Fruit fly (Drosophila melanogaster) whole organism, embryonic: ENCODE measurements around the gene CG7298.

Experiments used
- CG10979 ChIP-seq: fragments of 200-800 bp; sonication (Bioruptor generic); optimal IDR thresholded peaks from 2 replicates; lab custom pipeline; 2018; ENCODE audit warnings: missing biosample characterization, mild to moderate bottlenecking, missing genetic modification characterization, moderate library complexity
- CG11560 ChIP-seq: fragments of 200-800 bp; sonication (Bioruptor generic); IDR thresholded peaks from 3 replicates; pipeline ENCODE4 v1.3.6; 2022; ENCODE audit warnings: missing biosample characterization, missing genetic modification characterization
- CG12769 ChIP-seq: fragments of 200-800 bp; sonication (Bioruptor generic); optimal IDR thresholded peaks from 2 replicates; lab custom pipeline; 2019; ENCODE audit warnings: missing biosample characterization, mild to moderate bottlenecking, missing genetic modification characterization, moderate library complexity
- CG14441 ChIP-seq: fragments of 200-800 bp; sonication (Bioruptor generic); IDR thresholded peaks from 2 replicates; pipeline ENCODE4 v1.3.6; 2022; ENCODE audit warnings: missing biosample characterization, missing genetic modification characterization
- CG17186 ChIP-seq: fragments of 200-800 bp; sonication (Bioruptor generic); optimal IDR thresholded peaks from 3 replicates; lab custom pipeline; 2017; ENCODE audit warnings: missing biosample characterization, missing genetic modification reagents, missing genetic modification characterization
- CG18262 ChIP-seq: fragments of 200-800 bp; optimal IDR thresholded peaks from 3 replicates; lab custom pipeline; 2019; ENCODE audit warnings: missing biosample characterization, mild to moderate bottlenecking, missing genetic modification characterization, moderate library complexity
- CG2120 ChIP-seq: fragments of 200-800 bp; sonication (Bioruptor generic); optimal IDR thresholded peaks from 3 replicates; lab custom pipeline; 2016; ENCODE audit warnings: missing biosample characterization, missing genetic modification characterization
- CG2199 ChIP-seq: fragments of 200-800 bp; sonication (Bioruptor generic); IDR thresholded peaks from 3 replicates; pipeline ENCODE4 v1.3.6; 2022; ENCODE audit warnings: missing biosample characterization, missing genetic modification characterization
- CG2678 ChIP-seq: fragments of 200-800 bp; sonication (Bioruptor generic); optimal IDR thresholded peaks from 3 replicates; lab custom pipeline; 2019; ENCODE audit warnings: missing biosample characterization, mild to moderate bottlenecking, missing genetic modification characterization, moderate library complexity
- CG2712 ChIP-seq: fragments of 200-800 bp; optimal IDR thresholded peaks from 3 replicates; lab custom pipeline; 2019; ENCODE audit warnings: missing biosample characterization, mild to moderate bottlenecking, missing genetic modification characterization, moderate library complexity
- CG30020 ChIP-seq: fragments of 200-800 bp; optimal IDR thresholded peaks from 2 replicates; lab custom pipeline; 2019; ENCODE audit warnings: missing biosample characterization, mild to moderate bottlenecking, missing genetic modification characterization, moderate library complexity
- CG30431 ChIP-seq: fragments of 200-800 bp; sonication (Bioruptor generic); optimal IDR thresholded peaks from 2 replicates; lab custom pipeline; 2017; ENCODE audit warnings: missing biosample characterization, missing genetic modification characterization
- CG6175 ChIP-seq: fragments of 200-800 bp; sonication (Bioruptor generic); IDR thresholded peaks from 3 replicates; pipeline ENCODE4 v1.3.6; 2022; ENCODE audit warnings: missing biosample characterization, missing genetic modification characterization
- CG6254 ChIP-seq: fragments of 200-800 bp; sonication (Bioruptor generic); optimal IDR thresholded peaks from 3 replicates; lab custom pipeline; 2017; ENCODE audit warnings: mild to moderate bottlenecking, missing biosample characterization, missing genetic modification reagents, missing genetic modification characterization
- CG6813 ChIP-seq: fragments of 200-800 bp; sonication (Bioruptor generic); optimal IDR thresholded peaks from 2 replicates; lab custom pipeline; 2017; ENCODE audit warnings: missing biosample characterization, missing genetic modification characterization, mild to moderate bottlenecking, moderate library complexity, missing genetic modification reagents
- CG8388 ChIP-seq: fragments of 200-800 bp; sonication (Bioruptor generic); optimal IDR thresholded peaks from 2 replicates; lab custom pipeline; 2019; ENCODE audit warnings: missing biosample characterization, mild to moderate bottlenecking, missing genetic modification characterization, moderate library complexity
- CG8765 ChIP-seq: fragments of 200-800 bp; sonication (Bioruptor generic); IDR thresholded peaks from 2 replicates; pipeline ENCODE4 v1.3.6; 2022; ENCODE audit warnings: missing biosample characterization, missing genetic modification characterization
- Dll ChIP-seq: fragments of 200-800 bp; sonication (Bioruptor generic); IDR thresholded peaks from 4 replicates; pipeline ENCODE4 v1.3.6; 2022; ENCODE audit warnings: missing biosample characterization, missing genetic modification characterization; ENCODE audit not compliant: partially characterized antibody
- Eip74EF ChIP-seq, 2 experiments: fragments of 200-800 bp in 1 of 2; fragments of >200 bp in 1 of 2; sonication (Bioruptor generic) in 1 of 2; optimal IDR thresholded peaks; 2 replicates each; lab custom pipeline; 2017 to 2019; ENCODE audit warnings: missing biosample characterization in 2 of 2, missing genetic modification characterization in 2 of 2, mild to moderate bottlenecking in 1 of 2, moderate library complexity in 1 of 2
- HLH54F ChIP-seq: fragments of 200-800 bp; sonication (Bioruptor generic); optimal IDR thresholded peaks from 3 replicates; lab custom pipeline; 2016; ENCODE audit warnings: missing biosample characterization, missing genetic modification characterization
- Hand ChIP-seq: fragments of 200-800 bp; sonication (Bioruptor generic); optimal IDR thresholded peaks from 2 replicates; lab custom pipeline; 2017; ENCODE audit warnings: mild to moderate bottlenecking, missing biosample characterization, missing genetic modification reagents, missing genetic modification characterization
- Hr78 ChIP-seq, 2 experiments: fragments of 200-800 bp in 1 of 2; fragments of >200 bp in 1 of 2; sonication (Bioruptor generic) in 1 of 2; optimal IDR thresholded peaks; 2 replicates each; lab custom pipeline; 2017 to 2019; ENCODE audit warnings: missing biosample characterization in 2 of 2, missing genetic modification characterization in 2 of 2, mild to moderate bottlenecking in 1 of 2, moderate library complexity in 1 of 2
- Hsf ChIP-seq: fragments of 200-800 bp; sonication (Bioruptor generic); optimal IDR thresholded peaks from 3 replicates; lab custom pipeline; 2016; ENCODE audit warnings: missing biosample characterization, missing genetic modification characterization
- Max ChIP-seq: fragments of 200-800 bp; sonication (Bioruptor generic); optimal IDR thresholded peaks from 2 replicates; lab custom pipeline; 2016; ENCODE audit warnings: missing biosample characterization, mild to moderate bottlenecking, missing genetic modification characterization
- Med ChIP-seq: fragments of 200-800 bp; sonication (Bioruptor generic); peaks from one replicate; lab custom pipeline; 2016; ENCODE audit warnings: missing biosample characterization, missing genetic modification characterization, mild to moderate bottlenecking, inconsistent platforms, moderate library complexity
- Meics ChIP-seq: fragments of 200-800 bp; sonication (Bioruptor generic); optimal IDR thresholded peaks from 2 replicates; lab custom pipeline; 2017; ENCODE audit warnings: missing biosample characterization, mild to moderate bottlenecking, missing genetic modification characterization
- NfI ChIP-seq: fragments of 200-800 bp; sonication (Bioruptor generic); optimal IDR thresholded peaks from 3 replicates; lab custom pipeline; 2018; ENCODE audit warnings: missing biosample characterization, mild to moderate bottlenecking, missing genetic modification characterization, moderate library complexity
- ap ChIP-seq: fragments of 200-800 bp; sonication (Bioruptor generic); IDR thresholded peaks from 2 replicates; pipeline ENCODE4 v1.3.6; 2022; ENCODE audit warnings: missing biosample characterization, missing genetic modification characterization
- ase ChIP-seq: fragments of 200-800 bp; sonication (Bioruptor generic); IDR thresholded peaks from 3 replicates; pipeline ENCODE4 v1.3.6; 2022; ENCODE audit warnings: missing biosample characterization, missing genetic modification characterization
- corto ChIP-seq: fragments of 200-800 bp; sonication (Bioruptor generic); optimal IDR thresholded peaks from 2 replicates; lab custom pipeline; 2016; ENCODE audit warnings: missing biosample characterization, mild to moderate bottlenecking, missing genetic modification characterization, moderate library complexity
- croc ChIP-seq: fragments of 200-800 bp; sonication (Bioruptor generic); conservative IDR thresholded peaks from 3 replicates; pipeline ENCODE4 v1.3.6; 2022; ENCODE audit warnings: missing biosample characterization, missing genetic modification characterization
- dmrt99B ChIP-seq: fragments of 200-800 bp; sonication (Bioruptor generic); optimal IDR thresholded peaks from 2 replicates; lab custom pipeline; 2018; ENCODE audit warnings: missing biosample characterization, mild to moderate bottlenecking, missing genetic modification characterization, moderate library complexity
- ftz-f1 ChIP-seq: fragments of 200-800 bp; sonication (Bioruptor generic); optimal IDR thresholded peaks from 2 replicates; lab custom pipeline; 2016; ENCODE audit warnings: missing biosample characterization, missing genetic modification characterization
- gcm ChIP-seq: fragments of 200-800 bp; sonication (Bioruptor generic); optimal IDR thresholded peaks from 2 replicates; lab custom pipeline; 2019; ENCODE audit warnings: missing biosample characterization, mild to moderate bottlenecking, missing genetic modification characterization, moderate library complexity
- gem ChIP-seq: fragments of 200-800 bp; sonication (Bioruptor generic); optimal IDR thresholded peaks from 2 replicates; lab custom pipeline; 2019; ENCODE audit warnings: missing biosample characterization, mild to moderate bottlenecking, missing genetic modification characterization, moderate library complexity
- grn ChIP-seq: fragments of 200-800 bp; sonication (Bioruptor generic); optimal IDR thresholded peaks from 3 replicates; lab custom pipeline; 2017; ENCODE audit warnings: missing biosample characterization, missing genetic modification characterization
- gsb-n ChIP-seq: fragments of 200-800 bp; sonication (Bioruptor generic); optimal IDR thresholded peaks from 3 replicates; lab custom pipeline; 2018; ENCODE audit warnings: missing biosample characterization, mild to moderate bottlenecking, missing genetic modification characterization
- insv ChIP-seq, 2 experiments: fragments of 200-800 bp; sonication (Bioruptor generic); optimal IDR thresholded peaks; 3 replicates each; lab custom pipeline; 2016 to 2018; ENCODE audit warnings: missing biosample characterization in 2 of 2, missing genetic modification characterization in 2 of 2
- jigr1 ChIP-seq: fragments of 200-800 bp; sonication (Bioruptor generic); IDR thresholded peaks from 3 replicates; pipeline ENCODE4 v1.3.6; 2022; ENCODE audit warnings: missing biosample characterization, missing genetic modification characterization
- nerfin-1 ChIP-seq: fragments of 200-800 bp; sonication (Bioruptor generic); optimal IDR thresholded peaks from 3 replicates; lab custom pipeline; 2019; ENCODE audit warnings: missing biosample characterization, mild to moderate bottlenecking, missing genetic modification characterization, moderate library complexity
- nmo ChIP-seq: fragments of 200-800 bp; sonication (Bioruptor generic); optimal IDR thresholded peaks from 2 replicates; lab custom pipeline; 2018; ENCODE audit warnings: missing biosample characterization, mild to moderate bottlenecking, missing genetic modification characterization, moderate library complexity
- oc ChIP-seq: fragments of 200-800 bp; sonication (Bioruptor generic); optimal IDR thresholded peaks from 2 replicates; lab custom pipeline; 2018; ENCODE audit warnings: missing biosample characterization, mild to moderate bottlenecking, missing genetic modification characterization, moderate library complexity
- p53 ChIP-seq: fragments of 200-800 bp; sonication (Bioruptor generic); optimal IDR thresholded peaks from 2 replicates; lab custom pipeline; 2016; ENCODE audit warnings: missing biosample characterization, missing genetic modification characterization
- sd ChIP-seq: fragments of 200-800 bp; sonication (Bioruptor generic); optimal IDR thresholded peaks from 3 replicates; lab custom pipeline; 2018; ENCODE audit warnings: missing biosample characterization, mild to moderate bottlenecking, missing genetic modification characterization, moderate library complexity
- sens-2 ChIP-seq: fragments of 200-800 bp; sonication (Bioruptor generic); IDR thresholded peaks from 2 replicates; pipeline ENCODE4 v1.3.6; 2022; ENCODE audit warnings: missing biosample characterization, missing genetic modification characterization
- sug ChIP-seq: fragments of 200-800 bp; optimal IDR thresholded peaks from 2 replicates; lab custom pipeline; 2019; ENCODE audit warnings: missing biosample characterization, mild to moderate bottlenecking, missing genetic modification characterization, moderate library complexity
- wek ChIP-seq: fragments of 200-800 bp; sonication (Bioruptor generic); optimal IDR thresholded peaks from 3 replicates; lab custom pipeline; 2018; ENCODE audit warnings: missing biosample characterization, mild to moderate bottlenecking, missing genetic modification characterization, moderate library complexity

The CG7298 gene

DNA sequence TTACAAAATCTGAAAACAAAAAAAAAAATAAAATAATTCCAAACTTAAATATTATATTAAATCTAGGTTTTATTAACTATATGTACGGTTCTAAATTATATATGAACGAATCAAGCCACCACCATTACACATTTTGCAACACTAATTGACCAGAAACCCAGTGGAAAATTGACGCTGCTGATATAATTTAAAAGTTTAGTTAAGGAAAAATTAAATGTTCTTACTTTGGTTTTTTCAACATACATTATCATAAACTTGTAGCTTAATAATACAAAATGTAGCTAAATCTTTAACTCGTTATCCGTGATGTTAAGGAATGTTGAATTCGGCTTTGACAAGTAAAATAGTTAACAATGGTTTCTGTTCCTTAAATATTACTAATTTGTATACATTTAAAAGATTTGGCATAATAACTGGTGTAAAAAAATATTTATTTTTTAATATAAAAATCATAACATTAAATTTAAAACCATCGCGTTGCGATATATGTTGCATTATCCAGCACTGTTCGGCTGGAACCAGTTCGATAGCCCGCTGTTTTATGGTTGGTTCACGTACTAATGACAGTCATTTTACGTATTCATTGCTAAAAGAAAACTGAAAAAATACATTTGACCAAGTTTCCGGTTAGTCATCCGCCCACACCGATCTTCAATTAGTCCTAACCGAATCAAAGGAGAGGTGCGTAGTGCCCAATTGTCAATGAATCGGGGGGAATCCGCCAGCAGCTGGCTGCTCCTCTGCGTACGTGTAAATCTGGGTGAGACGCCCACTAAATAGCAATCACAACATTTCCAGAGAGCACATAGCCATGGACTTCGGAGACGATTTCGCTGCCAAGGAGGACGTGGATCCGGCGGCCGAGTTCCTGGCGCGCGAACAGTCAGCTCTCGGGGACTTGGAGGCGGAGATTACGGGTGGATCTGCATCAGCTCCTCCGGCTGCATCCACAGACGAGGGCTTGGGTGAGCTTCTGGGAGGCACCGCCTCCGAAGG is 38.8 kb upstream of the CG7298 start (continued):
- TF ChIP-seq CG30020 (tag; lab: Kevin White, UChicago), result peak; percentile 15
- no peak for TF ChIP-seq CG6175 (GFP tag; lab: Robert Waterston, UW)
- peak; percentile 30 for TF ChIP-seq CG8388 (GFP tag; lab: Kevin White, UChicago)
- TF ChIP-seq p53 (GFP tag; lab: Kevin White, UChicago), result no peak
- TF ChIP-seq CG10979 (tag; lab: Kevin White, UChicago), result peak; percentile 43
- peak; percentile 62; the same call in 2 of the 3 replicates for TF ChIP-seq ase (GFP tag; lab: Robert Waterston, UW)
- TF ChIP-seq grn (GFP tag; lab: Kevin White, UChicago), result no peak
- TF ChIP-seq oc, result no peak
- TF ChIP-seq CG6254 (GFP tag; lab: Kevin White, UChicago), result no peak
- TF ChIP-seq nerfin-1 (tag; lab: Kevin White, UChicago), result peak; percentile 65
- peak in 1 of 2 experiments; percentile 23 for TF ChIP-seq insv (GFP tag; optimal IDR thresholded peaks at IDR 0.05; lab: Kevin White, UChicago)
- no peak for TF ChIP-seq wek (GFP tag; lab: Kevin White, UChicago)
- peak; percentile 83 for TF ChIP-seq gcm (GFP tag; lab: Kevin White, UChicago)
- TF ChIP-seq Max (GFP tag; lab: Kevin White, UChicago), result peak; percentile 33
- no peak for TF ChIP-seq CG12769 (tag; lab: Kevin White, UChicago)
- TF ChIP-seq CG17186 (GFP tag; lab: Kevin White, UChicago), result no peak
- TF ChIP-seq CG2199 (GFP tag; lab: Robert Waterston, UW), result no peak
- peak; percentile 79 for TF ChIP-seq Dll (GFP tag; lab: Robert Waterston, UW)
- peak; percentile 53 for TF ChIP-seq Meics (GFP tag; lab: Kevin White, UChicago)
- TF ChIP-seq sug (tag; lab: Kevin White, UChicago), result peak; percentile 57
- TF ChIP-seq CG18262 (tag; lab: Kevin White, UChicago), result peak; percentile 92
- no peak for TF ChIP-seq Hr78 (GFP tag; optimal IDR thresholded peaks at IDR 0.05; lab: Kevin White, UChicago)
- TF ChIP-seq gem (tag; lab: Kevin White, UChicago), result peak; percentile 77
- TF ChIP-seq CG30431, result no peak
- peak; percentile 51; the same call in 2 of the 3 replicates for TF ChIP-seq jigr1
- no peak for TF ChIP-seq HLH54F (GFP tag; lab: Kevin White, UChicago)
- peak; percentile 74 for TF ChIP-seq Med
- TF ChIP-seq croc (GFP tag; lab: Robert Waterston, UW), result no peak
- peak; percentile 11; the same call in 1 of the 2 replicates for TF ChIP-seq ap (GFP tag; lab: Robert Waterston, UW)
- TF ChIP-seq CG2712 (tag; lab: Kevin White, UChicago), result peak; percentile 53
- peak; percentile 71 for TF ChIP-seq NfI (GFP tag; lab: Kevin White, UChicago)
- peak; percentile 81 for TF ChIP-seq CG2678 (tag; lab: Kevin White, UChicago)
- TF ChIP-seq Eip74EF (GFP tag; optimal IDR thresholded peaks at IDR 0.05; lab: Kevin White, UChicago), result peak in 1 of 2 experiments; percentile 0
- peak; percentile 48 for TF ChIP-seq corto
- TF ChIP-seq CG14441 (GFP tag; lab: Robert Waterston, UW), result peak; percentile 77
- no peak; the same call in 2 of the 3 replicates for TF ChIP-seq CG11560 (tag; lab: Robert Waterston, UW)
- TF ChIP-seq dmrt99B (tag; lab: Kevin White, UChicago), result peak; percentile 64
- TF ChIP-seq Hand (GFP tag; lab: Kevin White, UChicago), result peak; percentile 48
- no peak for TF ChIP-seq gsb-n
- no peak for TF ChIP-seq ftz-f1
- peak; percentile 0 for TF ChIP-seq CG6813 (GFP tag; lab: Kevin White, UChicago)
- TF ChIP-seq sens-2 (GFP tag; lab: Robert Waterston, UW), result no peak
- peak; percentile 64 for TF ChIP-seq CG2120 (GFP tag; lab: Kevin White, UChicago)
- peak; percentile 79 for TF ChIP-seq nmo
- peak; percentile 47; the same call in 1 of the 2 replicates for TF ChIP-seq CG8765 (GFP tag; lab: Robert Waterston, UW)
- no peak for TF ChIP-seq sd
- TF ChIP-seq Hsf (GFP tag; lab: Kevin White, UChicago), result peak; percentile 25
